Fruit fly (Drosophila melanogaster) Kc167 (cell line): Measurements from ENCODE around the gene yellow-b.

Source experiments
- Sin3A ChIP-seq: fragments of >200 bp; optimal IDR thresholded peaks from 2 replicates; lab custom pipeline; 2018; ENCODE audit warnings: missing external identifiers
- psq ChIP-seq: fragments of >200 bp; optimal IDR thresholded peaks from 2 replicates; lab custom pipeline; 2017; ENCODE audit warnings: missing external identifiers

- TF ChIP-seq psq (lab: Kevin White, UChicago), result no peak
- TF ChIP-seq Sin3A, result no peak
These were observed 34.7 kb downstream of the yellow-b start for dm6 chr2L:16788885-16789284.
